Fruit fly (Drosophila melanogaster): ENCODE measurements around the gene CG14731.

- TF ChIP-seq CG6854 (GFP tag; optimal IDR thresholded peaks at IDR 0.05) (no peak), salr (GFP tag; optimal IDR thresholded peaks at IDR 0.05) (peak; percentile 72 to 77), CG7368 (GFP tag; optimal IDR thresholded peaks at IDR 0.05) (peak; percentile 53)
These were observed 10.5 kb upstream of the CG14731 start for dm6 chr3R:11920605-11921004.
